Fruit fly (Drosophila melanogaster): Measurements from ENCODE around the gene aus.

dm6 chr3R:21268873-21269272 is 80.5 kb downstream of the aus start, which contains the start of gene Rab1:
- TF ChIP-seq CG14965 (GFP tag; optimal IDR thresholded peaks at IDR 0.05; ENCODE audit: borderline replicate concordance) (no peak), CG4730 (GFP tag; IDR thresholded peaks at IDR 0.05) (no peak), CG15479 (GFP tag; optimal IDR thresholded peaks at IDR 0.05) (no peak), B-H2 (GFP tag; optimal IDR thresholded peaks at IDR 0.05) (peak; percentile 78), hbn (GFP tag; IDR thresholded peaks at IDR 0.05; ENCODE audit: partially characterized antibody) (no peak), bcd (GFP tag; optimal IDR thresholded peaks at IDR 0.05) (peak; percentile 55), Hmr (GFP tag; optimal IDR thresholded peaks at IDR 0.05) (peak; percentile 43), CG1647 (GFP tag; optimal IDR thresholded peaks at IDR 0.05) (peak; percentile 30), h (optimal IDR thresholded peaks at IDR 0.05) (no peak), bowl (GFP tag; IDR thresholded peaks at IDR 0.05) (no peak)

Data from whole organism, embryonic.